Fruit fly (Drosophila melanogaster) Kc167 (cell line): ENCODE data around the gene CG15023.

ENCODE experiments used
- Myc ChIP-seq: fragments of >200 bp; optimal IDR thresholded peaks from 2 replicates; lab custom pipeline; 2017; ENCODE audit warnings: missing external identifiers
- psq ChIP-seq: fragments of >200 bp; optimal IDR thresholded peaks from 2 replicates; lab custom pipeline; 2017; ENCODE audit warnings: missing external identifiers

dm6 chr3L:4489490-4489889 lies 28.2 kb upstream of the CG15023 start:
- TF ChIP-seq Myc (no peak), psq (lab: Kevin White, UChicago) (no peak)
